Worm (Caenorhabditis elegans): ENCODE measurements around the gene C33G8.13.

Gene C33G8.13

ce11 chrV:7009461-7009860, 6.3 kb downstream of the C33G8.13 start, which contains the start of gene C33G8.2:
C33G8.2 (plus strand) TSS chrV:7009761.
- TF ChIP-seq T22C8.4 (GFP tag; IDR thresholded peaks at IDR 0.05) = no peak
- TF ChIP-seq ztf-23 (GFP tag; IDR thresholded peaks at IDR 0.05) = no peak
- no peak for TF ChIP-seq cog-1 (tag; optimal IDR thresholded peaks at IDR 0.05)
- no peak for TF ChIP-seq klf-2 (GFP tag; conservative IDR thresholded peaks at IDR 0.05)
- no peak for TF ChIP-seq flt-1 (GFP tag; IDR thresholded peaks at IDR 0.05)

- TF ChIP-seq flt-1 (GFP tag; IDR thresholded peaks at IDR 0.05) = no peak
- TF ChIP-seq tab-1 (GFP tag; IDR thresholded peaks at IDR 0.05) = no peak
- TF ChIP-seq cog-1 (tag; optimal IDR thresholded peaks at IDR 0.05) = no peak
- no peak for TF ChIP-seq klf-2 (GFP tag; conservative IDR thresholded peaks at IDR 0.05)
- TF ChIP-seq T22C8.4 (GFP tag; IDR thresholded peaks at IDR 0.05) = no peak
- no peak for TF ChIP-seq ztf-29 (GFP tag; IDR thresholded peaks at IDR 0.05)
- no peak for TF ChIP-seq med-1 (GFP tag; optimal IDR thresholded peaks at IDR 0.05; ENCODE audit: insufficient read depth)
- TF ChIP-seq ztf-23 (GFP tag; IDR thresholded peaks at IDR 0.05) = no peak
- no peak for TF ChIP-seq ref-1 (GFP tag; conservative IDR thresholded peaks at IDR 0.05)
These were observed 8.5 kb downstream of the C33G8.13 start, which contains the start of gene drd-10 for ce11 chrV:7007307-7007706. drd-10 (plus strand) TSS chrV:7007607.

ce11 chrV:7005964-7006363, 9.8 kb downstream of the C33G8.13 start, which contains the start of gene spig-10:
spig-10 (plus strand) TSS chrV:7006264.
- TF ChIP-seq ref-1 (GFP tag; conservative IDR thresholded peaks at IDR 0.05) (no peak), med-1 (GFP tag; optimal IDR thresholded peaks at IDR 0.05; ENCODE audit: insufficient read depth) (no peak), ztf-29 (GFP tag; IDR thresholded peaks at IDR 0.05) (no peak), flt-1 (GFP tag; IDR thresholded peaks at IDR 0.05) (no peak), cog-1 (tag; optimal IDR thresholded peaks at IDR 0.05) (no peak), klf-2 (GFP tag; conservative IDR thresholded peaks at IDR 0.05) (no peak), ztf-23 (GFP tag; IDR thresholded peaks at IDR 0.05) (no peak), tab-1 (GFP tag; IDR thresholded peaks at IDR 0.05) (no peak), T22C8.4 (GFP tag; IDR thresholded peaks at IDR 0.05) (no peak)

- no peak for TF ChIP-seq med-1 (GFP tag; optimal IDR thresholded peaks at IDR 0.05; ENCODE audit: insufficient read depth)
- TF ChIP-seq ztf-29 (GFP tag; IDR thresholded peaks at IDR 0.05) = no peak
- TF ChIP-seq klf-2 (GFP tag; conservative IDR thresholded peaks at IDR 0.05) = no peak
- no peak for TF ChIP-seq cog-1 (tag; optimal IDR thresholded peaks at IDR 0.05)
- TF ChIP-seq tab-1 (GFP tag; IDR thresholded peaks at IDR 0.05) = no peak
These were observed 11.9 kb downstream of the C33G8.13 start, which contains the start of gene srab-4 for ce11 chrV:7003850-7004249. srab-4 (plus strand) TSS chrV:7004150.

ce11 chrV:7000734-7001133, 15.0 kb downstream of the C33G8.13 start:
- TF ChIP-seq T22C8.4 (GFP tag; IDR thresholded peaks at IDR 0.05) = no peak
- TF ChIP-seq tab-1 (GFP tag; IDR thresholded peaks at IDR 0.05) = no peak
- no peak for TF ChIP-seq ref-1 (GFP tag; conservative IDR thresholded peaks at IDR 0.05)
- TF ChIP-seq klf-2 (GFP tag; conservative IDR thresholded peaks at IDR 0.05) = no peak
- TF ChIP-seq ztf-29 (GFP tag; IDR thresholded peaks at IDR 0.05) = no peak
- no peak for TF ChIP-seq ztf-23 (GFP tag; IDR thresholded peaks at IDR 0.05)
- TF ChIP-seq flt-1 (GFP tag; IDR thresholded peaks at IDR 0.05) = no peak
- TF ChIP-seq med-1 (GFP tag; optimal IDR thresholded peaks at IDR 0.05; ENCODE audit: insufficient read depth) = no peak
- TF ChIP-seq cog-1 (tag; optimal IDR thresholded peaks at IDR 0.05) = no peak

ce11 chrV:6998303-6998884, 17.4 kb downstream of the C33G8.13 start, which contains the start of gene nhr-42:
nhr-42 (plus strand) TSS chrV:6998819.
- TF ChIP-seq ref-1 (GFP tag; conservative IDR thresholded peaks at IDR 0.05) = no peak
- no peak for TF ChIP-seq cog-1 (tag; optimal IDR thresholded peaks at IDR 0.05)
- TF ChIP-seq flt-1 (GFP tag; IDR thresholded peaks at IDR 0.05) = no peak
- TF ChIP-seq ztf-29 (GFP tag; IDR thresholded peaks at IDR 0.05) = no peak
- no peak for TF ChIP-seq klf-2 (GFP tag; conservative IDR thresholded peaks at IDR 0.05)
- no peak for TF ChIP-seq tab-1 (GFP tag; IDR thresholded peaks at IDR 0.05)
- no peak for TF ChIP-seq ztf-23 (GFP tag; IDR thresholded peaks at IDR 0.05)

ce11 chrV:6997041-6997552, 18.7 kb downstream of the C33G8.13 start, which contains the start of gene nhr-107:
nhr-107 (minus strand) TSS chrV:6997091.
- TF ChIP-seq med-1 (GFP tag; optimal IDR thresholded peaks at IDR 0.05; ENCODE audit: insufficient read depth) (no peak), T22C8.4 (GFP tag; IDR thresholded peaks at IDR 0.05) (no peak), ztf-29 (GFP tag; IDR thresholded peaks at IDR 0.05) (no peak), flt-1 (GFP tag; IDR thresholded peaks at IDR 0.05) (no peak), tab-1 (GFP tag; IDR thresholded peaks at IDR 0.05) (no peak)

ce11 chrV:6993999-6994398, 21.8 kb downstream of the C33G8.13 start:
- TF ChIP-seq ztf-23 (GFP tag; IDR thresholded peaks at IDR 0.05) (no peak), T22C8.4 (GFP tag; IDR thresholded peaks at IDR 0.05) (no peak), cog-1 (tag; optimal IDR thresholded peaks at IDR 0.05) (no peak), ztf-29 (GFP tag; IDR thresholded peaks at IDR 0.05) (no peak), flt-1 (GFP tag; IDR thresholded peaks at IDR 0.05) (no peak), ref-1 (GFP tag; conservative IDR thresholded peaks at IDR 0.05) (no peak), med-1 (GFP tag; optimal IDR thresholded peaks at IDR 0.05; ENCODE audit: insufficient read depth) (no peak), klf-2 (GFP tag; conservative IDR thresholded peaks at IDR 0.05) (no peak), tab-1 (GFP tag; IDR thresholded peaks at IDR 0.05) (no peak)

- TF ChIP-seq cog-1 (tag; optimal IDR thresholded peaks at IDR 0.05) = no peak
- TF ChIP-seq ztf-23 (GFP tag; IDR thresholded peaks at IDR 0.05) = no peak
- no peak for TF ChIP-seq flt-1 (GFP tag; IDR thresholded peaks at IDR 0.05)
- TF ChIP-seq klf-2 (GFP tag; conservative IDR thresholded peaks at IDR 0.05) = no peak
- no peak for TF ChIP-seq ref-1 (GFP tag; conservative IDR thresholded peaks at IDR 0.05)
- no peak for TF ChIP-seq med-1 (GFP tag; optimal IDR thresholded peaks at IDR 0.05; ENCODE audit: insufficient read depth)
- TF ChIP-seq ztf-29 (GFP tag; IDR thresholded peaks at IDR 0.05) = no peak
- no peak for TF ChIP-seq T22C8.4 (GFP tag; IDR thresholded peaks at IDR 0.05)
These were observed 24.0 kb downstream of the C33G8.13 start, which contains the start of gene nhr-162 for ce11 chrV:6991771-6992170. nhr-162 (minus strand) TSS chrV:6991871.

Data from whole organism, midembryonic.